Worm (Caenorhabditis elegans) whole organism, early embryonic: ENCODE data around the gene frg-1.
A peak's percentile ranks its signal among the peaks of the same experiment; 100 is the strongest.

Experiments
- B0310.2 ChIP-seq: sonication (generic microtip); optimal IDR thresholded peaks from 2 replicates; lab custom pipeline; 2016; ENCODE audit warnings: mild to moderate bottlenecking, missing genetic modification characterization, missing compliant biosample characterization
- F13C5.2 ChIP-seq: sonication (generic microtip); optimal IDR thresholded peaks from 2 replicates; lab custom pipeline; 2017; ENCODE audit warnings: mild to moderate bottlenecking, missing genetic modification characterization, inconsistent platforms, missing compliant biosample characterization
- aly-1 ChIP-seq: sonication (generic microtip); optimal IDR thresholded peaks from 2 replicates; lab custom pipeline; 2016; ENCODE audit warnings: missing genetic modification characterization, missing compliant biosample characterization
- ama-1 ChIP-seq: fragments of 150-350 bp; optimal IDR thresholded peaks from 2 replicates; lab custom pipeline; 2014
- ceh-13 ChIP-seq: fragments of 200-800 bp; sonication (Bioruptor generic); optimal IDR thresholded peaks from 2 replicates; lab custom pipeline; 2018; ENCODE audit warnings: mild to moderate bottlenecking, missing genetic modification characterization, missing compliant biosample characterization
- ceh-36 ChIP-seq: sonication (generic microtip); optimal IDR thresholded peaks from 2 replicates; lab custom pipeline; 2016; ENCODE audit warnings: missing genetic modification characterization, inconsistent platforms, missing compliant biosample characterization
- ets-7 ChIP-seq: sonication (generic microtip); optimal IDR thresholded peaks from 2 replicates; lab custom pipeline; 2016; ENCODE audit warnings: missing genotype, missing genetic modification characterization, missing compliant biosample characterization
- flt-1 ChIP-seq: fragments of 200-800 bp; sonication (Bioruptor generic); IDR thresholded peaks from 2 replicates; pipeline ENCODE4 v1.3.6; 2022; ENCODE audit warnings: missing genetic modification characterization, missing compliant biosample characterization
- hmbx-1 ChIP-seq: sonication (generic microtip); optimal IDR thresholded peaks from 2 replicates; lab custom pipeline; 2016; ENCODE audit warnings: mild to moderate bottlenecking, missing genetic modification characterization, missing compliant biosample characterization
- hmg-4 ChIP-seq: fragments of 200-800 bp; sonication (Bioruptor generic); optimal IDR thresholded peaks from 2 replicates; lab custom pipeline; 2018; ENCODE audit warnings: mild to moderate bottlenecking, missing genetic modification characterization, missing compliant biosample characterization
- hnd-1 ChIP-seq: sonication (generic microtip); optimal IDR thresholded peaks from 2 replicates; lab custom pipeline; 2016; ENCODE audit warnings: missing genetic modification characterization, missing compliant biosample characterization
- pes-1 ChIP-seq: fragments of 200-800 bp; sonication (Bioruptor generic); IDR thresholded peaks from 2 replicates; pipeline ENCODE4 v1.3.6; 2022; ENCODE audit warnings: missing genetic modification reagents, missing genetic modification characterization, missing compliant biosample characterization
- scrt-1 ChIP-seq: fragments of 200-800 bp; sonication (Bioruptor generic); IDR thresholded peaks from 2 replicates; pipeline ENCODE4 v1.3.6; 2022; ENCODE audit warnings: missing genetic modification characterization, missing compliant biosample characterization
- sea-1 ChIP-seq: fragments of 200-800 bp; sonication (Bioruptor generic); conservative IDR thresholded peaks from 2 replicates; pipeline ENCODE4 v1.3.6; 2022; ENCODE audit warnings: missing genetic modification characterization, missing compliant biosample characterization
- tbx-11 ChIP-seq: fragments of 200-800 bp; sonication (Bioruptor generic); IDR thresholded peaks from 2 replicates; pipeline ENCODE4 v1.3.6; 2022; ENCODE audit warnings: missing genetic modification characterization, missing compliant biosample characterization
- tbx-37 ChIP-seq: fragments of 200-800 bp; sonication (Bioruptor generic); conservative IDR thresholded peaks from 2 replicates; pipeline ENCODE4 v1.3.6; 2022; ENCODE audit warnings: missing genetic modification reagents, missing genetic modification characterization, missing compliant biosample characterization
- tra-4 ChIP-seq: sonication (generic microtip); optimal IDR thresholded peaks from 2 replicates; lab custom pipeline; 2017; ENCODE audit warnings: missing genetic modification characterization, missing compliant biosample characterization

frg-1 gene

DNA sequence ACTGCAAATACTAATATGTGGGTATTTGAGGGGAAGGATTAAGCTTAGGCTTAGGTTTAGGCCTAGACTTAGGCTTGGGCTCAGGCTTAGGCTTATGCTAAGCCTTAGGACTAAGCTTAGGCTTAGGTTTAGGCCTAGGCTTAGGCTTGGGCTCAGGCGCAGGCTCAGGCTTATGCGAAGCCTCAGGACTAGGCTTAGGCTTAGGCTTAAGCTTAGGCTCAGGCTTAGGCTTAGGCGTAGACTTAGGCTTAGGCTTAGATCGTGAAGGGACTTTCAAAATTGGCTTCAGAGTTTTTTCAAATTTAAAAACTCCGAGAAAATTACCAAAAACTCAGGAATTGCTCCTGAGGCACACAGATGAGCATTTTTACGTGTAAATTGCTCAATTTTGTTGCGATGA is 33.9 kb upstream of the frg-1 start:
- TF ChIP-seq ama-1 (lab: Kevin White, UChicago), result no peak
- TF ChIP-seq sea-1, result no peak
- TF ChIP-seq B0310.2 (tag; lab: Kevin White, UChicago), result no peak
- peak; percentile 89 for TF ChIP-seq ceh-36 (tag; lab: Kevin White, UChicago)
- TF ChIP-seq aly-1 (tag; lab: Kevin White, UChicago), result no peak

DNA sequence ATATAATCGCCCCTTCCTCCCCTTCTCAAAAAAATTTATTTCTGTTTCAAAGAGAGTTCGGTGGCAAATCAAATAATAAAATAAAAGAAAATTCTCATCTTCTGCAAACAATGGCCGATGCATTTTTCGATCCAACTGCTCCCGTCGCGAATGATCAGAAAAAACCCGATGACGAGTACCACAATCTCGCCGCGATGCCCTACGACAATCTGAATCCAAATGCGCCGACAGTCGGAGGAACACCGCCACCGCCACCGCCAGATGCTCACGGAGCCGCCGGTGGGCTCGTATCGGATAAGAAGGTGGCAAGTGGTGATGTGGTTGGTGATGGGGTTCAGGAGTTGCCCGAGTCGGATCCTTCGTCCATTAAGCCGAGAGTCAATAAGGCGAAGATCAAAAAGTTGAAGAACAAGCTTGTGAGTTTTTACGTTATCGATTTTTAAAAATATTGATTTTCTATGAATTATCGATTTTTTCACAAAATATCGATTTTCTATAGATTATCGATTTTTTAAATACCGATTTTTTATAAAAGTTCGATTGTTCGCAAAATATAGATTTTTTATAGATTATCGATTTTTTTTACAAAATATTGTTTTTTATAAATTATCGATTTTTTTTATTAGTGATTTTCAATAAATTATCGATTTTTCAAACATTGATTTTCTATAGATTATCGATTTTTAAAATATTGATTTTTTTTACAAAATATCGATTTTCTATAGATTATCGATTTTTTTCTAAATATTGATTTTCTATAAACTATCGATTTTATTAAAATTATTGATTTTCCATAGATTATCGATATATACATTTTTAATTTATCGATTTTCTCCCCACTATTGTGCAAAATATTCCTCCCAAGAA is 27.4 kb upstream of the frg-1 start, which contains the start of gene Y39E4A.1:
Gene Y39E4A.1, plus strand, starts transcription at position 51 of the 867 bp plus-strand sequence.
- TF ChIP-seq tra-4 (tag; lab: Kevin White, UChicago), result no peak
- no peak for TF ChIP-seq hmbx-1 (tag; lab: Kevin White, UChicago)
- no peak for TF ChIP-seq scrt-1 (GFP tag; lab: Robert Waterston, UW)
- no peak for TF ChIP-seq sea-1
- no peak for TF ChIP-seq F13C5.2
- TF ChIP-seq pes-1 (GFP tag; lab: Robert Waterston, UW), result no peak
- no peak for TF ChIP-seq hmg-4 (GFP tag; lab: Kevin White, UChicago)
- no peak for TF ChIP-seq flt-1 (GFP tag; lab: Robert Waterston, UW)
- no peak for TF ChIP-seq aly-1 (tag; lab: Kevin White, UChicago)
- no peak for TF ChIP-seq ets-7 (tag; lab: Kevin White, UChicago)
- no peak for TF ChIP-seq ama-1 (lab: Kevin White, UChicago)
- TF ChIP-seq tbx-37 (GFP tag; lab: Robert Waterston, UW), result no peak
- no peak for TF ChIP-seq ceh-13 (GFP tag; lab: Kevin White, UChicago)
- TF ChIP-seq B0310.2 (tag; lab: Kevin White, UChicago), result no peak

DNA sequence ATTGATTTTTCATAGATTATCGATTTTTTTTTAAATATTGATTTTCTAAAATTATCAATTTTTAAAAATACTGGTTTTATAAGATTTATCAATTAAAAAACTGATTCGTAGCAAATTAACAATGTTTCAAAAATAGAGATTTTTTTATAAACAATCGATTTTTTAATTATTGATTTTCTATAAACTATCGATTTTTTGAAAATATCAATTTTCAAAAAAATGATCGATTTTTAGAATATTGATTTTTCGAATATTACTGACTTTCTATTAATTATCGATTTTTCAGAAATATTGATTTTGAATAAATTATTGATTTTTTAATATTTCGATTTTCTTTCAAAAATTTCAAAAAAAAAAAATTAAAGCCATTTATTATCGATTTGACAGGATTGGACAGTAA is 26.3 kb upstream of the frg-1 start:
- TF ChIP-seq scrt-1 (GFP tag; lab: Robert Waterston, UW) (no peak), ceh-13 (GFP tag; lab: Kevin White, UChicago) (no peak), aly-1 (tag; lab: Kevin White, UChicago) (no peak), ets-7 (tag; lab: Kevin White, UChicago) (no peak), hnd-1 (tag; lab: Kevin White, UChicago) (no peak), tra-4 (tag; lab: Kevin White, UChicago) (no peak), F13C5.2 (no peak), pes-1 (GFP tag; lab: Robert Waterston, UW) (no peak)

DNA sequence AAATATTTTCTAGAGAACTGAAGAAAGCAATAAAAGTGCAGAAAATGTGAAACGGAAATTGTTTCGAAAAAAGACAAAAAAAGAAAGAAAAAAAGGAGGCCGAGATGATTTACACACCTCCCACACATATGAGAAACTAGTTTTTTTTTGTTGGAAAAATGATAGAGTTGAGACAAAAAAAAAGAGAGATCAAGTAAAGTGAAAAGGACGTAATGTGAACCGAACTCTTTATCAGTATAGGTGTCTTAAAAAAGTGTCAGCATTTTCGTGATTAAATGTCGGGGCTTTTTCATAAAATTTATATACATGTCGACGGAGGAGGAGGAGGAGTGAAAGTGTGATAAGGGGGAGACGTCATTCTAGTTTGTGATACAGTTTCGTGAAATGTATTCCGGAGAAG is 19.7 kb upstream of the frg-1 start:
- TF ChIP-seq aly-1 (tag; lab: Kevin White, UChicago) (no peak), tra-4 (tag; lab: Kevin White, UChicago) (no peak), hmg-4 (GFP tag; lab: Kevin White, UChicago) (no peak), flt-1 (GFP tag; lab: Robert Waterston, UW) (no peak), hmbx-1 (tag; lab: Kevin White, UChicago) (no peak), sea-1 (no peak), scrt-1 (GFP tag; lab: Robert Waterston, UW) (no peak), tbx-37 (GFP tag; lab: Robert Waterston, UW) (no peak), ama-1 (lab: Kevin White, UChicago) (no peak), ceh-36 (tag; lab: Kevin White, UChicago) (no peak), ceh-13 (GFP tag; lab: Kevin White, UChicago) (no peak), F13C5.2 (no peak), pes-1 (GFP tag; lab: Robert Waterston, UW) (no peak), ets-7 (tag; lab: Kevin White, UChicago) (no peak), tbx-11 (GFP tag; lab: Robert Waterston, UW) (no peak), B0310.2 (tag; lab: Kevin White, UChicago) (no peak), hnd-1 (tag; lab: Kevin White, UChicago) (no peak)

DNA sequence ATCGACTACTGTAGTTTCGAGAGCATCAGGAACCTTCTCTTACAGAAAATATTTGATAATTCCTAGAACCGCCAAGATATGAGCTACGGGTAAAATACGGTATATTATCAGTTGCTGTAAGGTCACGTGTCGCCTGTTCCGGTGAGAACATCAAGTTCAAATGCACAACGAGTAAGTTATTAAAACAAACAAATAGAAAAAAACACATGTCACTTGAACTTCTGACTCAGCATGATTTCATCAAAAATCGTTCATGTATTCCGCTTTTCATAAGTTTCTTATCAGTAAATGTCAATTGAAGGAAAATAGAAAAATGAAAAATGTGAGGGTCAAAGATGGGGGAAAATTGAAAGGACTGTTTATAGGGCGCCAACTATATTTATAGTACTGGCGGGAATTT is 18.3 kb upstream of the frg-1 start:
- TF ChIP-seq tbx-37 (GFP tag; lab: Robert Waterston, UW) (no peak), hmbx-1 (tag; lab: Kevin White, UChicago) (no peak), flt-1 (GFP tag; lab: Robert Waterston, UW) (no peak), scrt-1 (GFP tag; lab: Robert Waterston, UW) (no peak), tbx-11 (GFP tag; lab: Robert Waterston, UW) (no peak)

DNA sequence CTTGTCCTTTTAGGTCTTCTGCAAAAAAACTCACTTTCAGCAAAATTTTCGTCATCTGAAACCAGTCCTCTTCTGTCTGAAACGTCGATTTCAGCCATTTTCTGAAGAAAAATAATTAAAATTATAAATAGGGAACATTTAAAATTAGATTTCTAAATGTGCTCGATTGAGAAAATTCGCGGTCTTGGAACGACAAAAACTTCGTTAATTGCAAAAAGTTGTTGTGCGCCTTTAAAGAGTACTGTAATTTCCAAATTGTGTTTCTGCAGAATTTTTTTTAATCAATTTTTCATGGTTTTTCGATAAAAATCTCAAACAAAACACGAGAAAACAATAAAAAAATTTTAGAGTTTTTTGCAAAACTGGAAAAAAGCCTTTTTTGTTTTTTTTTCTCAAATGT is 12.1 kb upstream of the frg-1 start, which contains the start of gene ttm-1:
Gene ttm-1, minus strand, starts transcription at position 101 of the 400 bp plus-strand sequence.
- no peak for TF ChIP-seq ceh-36 (tag; lab: Kevin White, UChicago)
- no peak for TF ChIP-seq tbx-37 (GFP tag; lab: Robert Waterston, UW)
- TF ChIP-seq tbx-11 (GFP tag; lab: Robert Waterston, UW), result no peak
- no peak for TF ChIP-seq tra-4 (tag; lab: Kevin White, UChicago)
- no peak for TF ChIP-seq ceh-13 (GFP tag; lab: Kevin White, UChicago)
- TF ChIP-seq F13C5.2, result no peak
- no peak for TF ChIP-seq hmbx-1 (tag; lab: Kevin White, UChicago)
- TF ChIP-seq hnd-1 (tag; lab: Kevin White, UChicago), result no peak
- no peak for TF ChIP-seq hmg-4 (GFP tag; lab: Kevin White, UChicago)
- no peak for TF ChIP-seq pes-1 (GFP tag; lab: Robert Waterston, UW)
- no peak for TF ChIP-seq sea-1

DNA sequence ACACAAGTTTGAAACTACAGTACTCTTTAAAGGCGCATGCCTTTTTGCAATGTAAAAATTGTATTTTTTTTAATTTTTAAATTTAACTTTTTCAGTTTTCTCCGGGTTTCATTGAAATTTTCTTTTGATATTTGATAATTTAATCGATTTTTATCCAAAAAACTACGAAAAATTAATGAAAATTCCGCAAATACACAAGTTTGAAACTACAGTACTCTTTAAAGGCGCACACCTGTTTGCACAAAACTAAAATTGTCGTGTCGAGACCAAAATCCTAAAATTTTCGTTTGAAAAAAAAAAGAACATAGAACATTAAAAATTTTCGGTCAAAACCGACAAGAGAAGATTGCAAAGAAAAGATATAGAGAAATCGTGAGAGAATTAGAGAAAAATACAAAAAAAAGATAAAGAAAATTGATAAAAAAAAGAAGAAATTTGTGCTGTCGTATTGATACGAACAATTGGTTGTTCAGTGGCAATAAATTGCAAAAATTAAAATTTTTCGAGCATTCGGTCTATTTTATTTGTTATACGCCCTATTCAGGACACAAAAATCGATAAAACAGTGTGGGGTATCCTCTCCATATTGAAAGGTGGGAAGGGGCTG is 11.4 kb upstream of the frg-1 start:
- no peak for TF ChIP-seq ama-1 (lab: Kevin White, UChicago)
- TF ChIP-seq ceh-13 (GFP tag; lab: Kevin White, UChicago), result no peak
